Fruit fly (Drosophila melanogaster) whole organism, embryonic: Measurements from ENCODE around the gene CG32267.
A peak's percentile ranks its signal among the peaks of the same experiment; 100 is the strongest.

Experiments used
- Asciz ChIP-seq: fragments of 200-800 bp; sonication (Bioruptor generic); optimal IDR thresholded peaks from 2 replicates; lab custom pipeline; 2017; ENCODE audit warnings: missing biosample characterization, mild to moderate bottlenecking, missing genetic modification characterization, missing genetic modification reagents
- Awh ChIP-seq: fragments of 200-800 bp; sonication (Bioruptor generic); IDR thresholded peaks from 2 replicates; pipeline ENCODE4, ENCODE4 v1.3.6; 2022; ENCODE audit warnings: missing biosample characterization, missing genetic modification characterization
- C15 ChIP-seq: fragments of 200-800 bp; sonication (Bioruptor generic); IDR thresholded peaks from 3 replicates; pipeline ENCODE4 v1.3.6; 2022; ENCODE audit warnings: missing biosample characterization, missing genetic modification characterization
- CG10366 ChIP-seq: fragments of 200-800 bp; sonication (Bioruptor generic); IDR thresholded peaks from 2 replicates; pipeline ENCODE4 v1.3.6; 2022; ENCODE audit warnings: missing biosample characterization, missing genetic modification characterization
- CG10462 ChIP-seq: fragments of 200-800 bp; sonication (Bioruptor generic); optimal IDR thresholded peaks from 2 replicates; lab custom pipeline; 2016; ENCODE audit warnings: missing biosample characterization, missing genetic modification characterization
- CG10565 ChIP-seq: fragments of 200-800 bp; sonication (Bioruptor generic); optimal IDR thresholded peaks from 3 replicates; lab custom pipeline; 2016; ENCODE audit warnings: missing biosample characterization, mild to moderate bottlenecking, missing genetic modification characterization
- CG12104 ChIP-seq: fragments of 200-800 bp; sonication (Bioruptor generic); optimal IDR thresholded peaks from 3 replicates; lab custom pipeline; 2016; ENCODE audit warnings: missing biosample characterization, missing genetic modification characterization
- CG12219 ChIP-seq: fragments of 200-800 bp; sonication (Bioruptor generic); optimal IDR thresholded peaks from 3 replicates; lab custom pipeline; 2018; ENCODE audit warnings: missing biosample characterization, mild to moderate bottlenecking, missing genetic modification characterization
- CG12236 ChIP-seq: fragments of 200-800 bp; sonication (Bioruptor generic); optimal IDR thresholded peaks from 2 replicates; lab custom pipeline; 2016; ENCODE audit warnings: missing biosample characterization, missing genetic modification characterization
- CG12744 ChIP-seq: fragments of 200-800 bp; sonication (Bioruptor generic); optimal IDR thresholded peaks from 2 replicates; lab custom pipeline; 2016; ENCODE audit warnings: missing biosample characterization, missing genetic modification characterization
- CG14050 ChIP-seq: fragments of 200-800 bp; sonication (Bioruptor generic); IDR thresholded peaks from 3 replicates; pipeline ENCODE4 v1.3.6; 2022; ENCODE audit warnings: missing biosample characterization, missing genetic modification characterization
- CG16815 ChIP-seq: fragments of 200-800 bp; sonication (Bioruptor generic); optimal IDR thresholded peaks from 3 replicates; lab custom pipeline; 2017; ENCODE audit warnings: missing biosample characterization, mild to moderate bottlenecking, missing genetic modification characterization
- CG17829 ChIP-seq: fragments of 200-800 bp; optimal IDR thresholded peaks from 2 replicates; lab custom pipeline; 2019; ENCODE audit warnings: missing biosample characterization, mild to moderate bottlenecking, missing genetic modification characterization, moderate library complexity
- CG18011 ChIP-seq: fragments of 200-800 bp; sonication (Bioruptor generic); optimal IDR thresholded peaks from 2 replicates; lab custom pipeline; 2017; ENCODE audit warnings: missing biosample characterization, missing genetic modification characterization, mild to moderate bottlenecking, moderate library complexity, missing genotype
- CG2129 ChIP-seq: fragments of 200-800 bp; sonication (Bioruptor generic); IDR thresholded peaks from 2 replicates; pipeline ENCODE4 v1.3.6; 2022; ENCODE audit warnings: missing biosample characterization, missing genetic modification characterization; ENCODE audit not compliant: partially characterized antibody
- CG2712 ChIP-seq: fragments of 200-800 bp; optimal IDR thresholded peaks from 3 replicates; lab custom pipeline; 2019; ENCODE audit warnings: missing biosample characterization, mild to moderate bottlenecking, missing genetic modification characterization, moderate library complexity
- CG30431 ChIP-seq: fragments of 200-800 bp; sonication (Bioruptor generic); optimal IDR thresholded peaks from 2 replicates; lab custom pipeline; 2017; ENCODE audit warnings: missing biosample characterization, missing genetic modification characterization
- CG34376 ChIP-seq: fragments of 200-800 bp; sonication (Bioruptor generic); optimal IDR thresholded peaks from 2 replicates; lab custom pipeline; 2018; ENCODE audit warnings: missing biosample characterization, mild to moderate bottlenecking, missing genetic modification characterization
- CG4282 ChIP-seq: fragments of 200-800 bp; sonication (Bioruptor generic); optimal IDR thresholded peaks from 2 replicates; lab custom pipeline; 2016; ENCODE audit warnings: missing biosample characterization, missing genetic modification characterization
- CG4617 ChIP-seq: fragments of 200-800 bp; sonication (Bioruptor generic); optimal IDR thresholded peaks from 3 replicates; lab custom pipeline; 2016; ENCODE audit warnings: missing biosample characterization, missing genetic modification characterization, borderline replicate concordance
- CG6654 ChIP-seq: fragments of 200-800 bp; sonication (Bioruptor generic); optimal IDR thresholded peaks from 2 replicates; lab custom pipeline; 2017; ENCODE audit warnings: missing biosample characterization, mild to moderate bottlenecking, missing genetic modification characterization
- CG9437 ChIP-seq: fragments of 200-800 bp; sonication (Bioruptor generic); optimal IDR thresholded peaks from 2 replicates; lab custom pipeline; 2018; ENCODE audit warnings: missing biosample characterization, mild to moderate bottlenecking, missing genetic modification characterization
- CHES-1-like ChIP-seq: fragments of 200-800 bp; sonication (Bioruptor generic); optimal IDR thresholded peaks from 2 replicates; lab custom pipeline; 2016; ENCODE audit warnings: missing biosample characterization, missing genetic modification characterization
- CkIIα-i1 ChIP-seq: fragments of 200-800 bp; sonication (Bioruptor generic); IDR thresholded peaks from 2 replicates; pipeline ENCODE4 v1.3.6; 2022; ENCODE audit warnings: missing biosample characterization, missing genetic modification characterization
- E2f2 ChIP-seq: fragments of 200-800 bp; sonication (Bioruptor generic); IDR thresholded peaks from 2 replicates; pipeline ENCODE4 v1.3.6; 2022; ENCODE audit warnings: missing biosample characterization, missing genetic modification characterization
- Eip74EF ChIP-seq, 2 experiments: fragments of 200-800 bp in 1 of 2; fragments of >200 bp in 1 of 2; sonication (Bioruptor generic) in 1 of 2; optimal IDR thresholded peaks; 2 replicates each; lab custom pipeline; 2017 to 2019; ENCODE audit warnings: missing biosample characterization in 2 of 2, missing genetic modification characterization in 2 of 2, mild to moderate bottlenecking in 1 of 2, moderate library complexity in 1 of 2
- Elba2 ChIP-seq: fragments of 200-800 bp; sonication (Bioruptor generic); optimal IDR thresholded peaks from 3 replicates; lab custom pipeline; 2016; ENCODE audit warnings: missing biosample characterization, missing genetic modification characterization
- Hsf ChIP-seq: fragments of 200-800 bp; sonication (Bioruptor generic); optimal IDR thresholded peaks from 3 replicates; lab custom pipeline; 2016; ENCODE audit warnings: missing biosample characterization, missing genetic modification characterization
- Lpt ChIP-seq: fragments of >200 bp; optimal IDR thresholded peaks from 2 replicates; lab custom pipeline; 2018; ENCODE audit warnings: missing biosample characterization, missing genetic modification characterization
- Max ChIP-seq: fragments of 200-800 bp; sonication (Bioruptor generic); optimal IDR thresholded peaks from 2 replicates; lab custom pipeline; 2016; ENCODE audit warnings: missing biosample characterization, mild to moderate bottlenecking, missing genetic modification characterization
- Mes4 ChIP-seq: fragments of 200-800 bp; sonication (Bioruptor generic); optimal IDR thresholded peaks from 2 replicates; lab custom pipeline; 2016; ENCODE audit warnings: missing biosample characterization, missing genetic modification characterization
- NC2β ChIP-seq: fragments of 200-800 bp; sonication (Bioruptor generic); optimal IDR thresholded peaks from 2 replicates; lab custom pipeline; 2016; ENCODE audit warnings: missing biosample characterization, missing genetic modification characterization
- NK7.1 ChIP-seq: fragments of 200-800 bp; sonication (Bioruptor generic); optimal IDR thresholded peaks from 3 replicates; lab custom pipeline; 2016; ENCODE audit warnings: missing biosample characterization, missing genetic modification characterization
- Rfx ChIP-seq: fragments of 200-800 bp; sonication (Bioruptor generic); IDR thresholded peaks from 2 replicates; pipeline ENCODE4 v1.3.6; 2022; ENCODE audit warnings: missing biosample characterization, missing genetic modification characterization
- aop ChIP-seq: fragments of 200-800 bp; sonication (Bioruptor generic); IDR thresholded peaks from 2 replicates; pipeline ENCODE4 v1.3.6; 2022; ENCODE audit warnings: missing biosample characterization, missing genetic modification characterization
- ap ChIP-seq: fragments of 200-800 bp; sonication (Bioruptor generic); IDR thresholded peaks from 2 replicates; pipeline ENCODE4 v1.3.6; 2022; ENCODE audit warnings: missing biosample characterization, missing genetic modification characterization
- ci ChIP-seq: fragments of 200-800 bp; sonication (Bioruptor generic); IDR thresholded peaks from 3 replicates; pipeline ENCODE4 v1.3.6; 2022; ENCODE audit warnings: missing biosample characterization, missing genetic modification characterization
- emc ChIP-seq: fragments of 200-800 bp; sonication (Bioruptor generic); optimal IDR thresholded peaks from 2 replicates; lab custom pipeline; 2016; ENCODE audit warnings: missing biosample characterization, missing genetic modification characterization
- gcm ChIP-seq: fragments of 200-800 bp; sonication (Bioruptor generic); optimal IDR thresholded peaks from 2 replicates; lab custom pipeline; 2019; ENCODE audit warnings: missing biosample characterization, mild to moderate bottlenecking, missing genetic modification characterization, moderate library complexity
- grau ChIP-seq: fragments of 200-800 bp; optimal IDR thresholded peaks from 3 replicates; lab custom pipeline; 2019; ENCODE audit warnings: missing biosample characterization, mild to moderate bottlenecking, missing genetic modification characterization, moderate library complexity
- jigr1 ChIP-seq: fragments of 200-800 bp; sonication (Bioruptor generic); IDR thresholded peaks from 3 replicates; pipeline ENCODE4 v1.3.6; 2022; ENCODE audit warnings: missing biosample characterization, missing genetic modification characterization
- kay ChIP-seq: fragments of 200-800 bp; sonication (Bioruptor generic); optimal IDR thresholded peaks from 2 replicates; lab custom pipeline; 2016; ENCODE audit warnings: missing biosample characterization, missing genetic modification characterization
- oc ChIP-seq: fragments of 200-800 bp; sonication (Bioruptor generic); optimal IDR thresholded peaks from 2 replicates; lab custom pipeline; 2018; ENCODE audit warnings: missing biosample characterization, mild to moderate bottlenecking, missing genetic modification characterization, moderate library complexity
- peb ChIP-seq: fragments of 200-800 bp; sonication (Bioruptor generic); IDR thresholded peaks from 2 replicates; pipeline ENCODE4 v1.3.6; 2022; ENCODE audit warnings: missing biosample characterization, missing genetic modification characterization
- pnt ChIP-seq: fragments of 200-800 bp; sonication (Bioruptor generic); optimal IDR thresholded peaks from 3 replicates; lab custom pipeline; 2016; ENCODE audit warnings: missing biosample characterization, missing genetic modification characterization
- ro ChIP-seq: fragments of 200-800 bp; sonication (Bioruptor generic); IDR thresholded peaks from 2 replicates; pipeline ENCODE4 v1.3.6; 2022; ENCODE audit warnings: missing biosample characterization, missing genetic modification characterization
- sc ChIP-seq, 3 experiments: fragments of >200 bp in 2 of 3; fragments of 200-800 bp in 1 of 3; sonication (Bioruptor generic) in 1 of 3; optimal IDR thresholded peaks; 2 replicates in 2 of 3; 3 replicates in 1 of 3; lab custom pipeline; 2017; ENCODE audit warnings: mild to moderate bottlenecking in 1 of 3, missing biosample characterization in 1 of 3, missing genetic modification characterization in 1 of 3, missing genetic modification reagents in 1 of 3
- stwl ChIP-seq: fragments of 200-800 bp; sonication (Bioruptor generic); optimal IDR thresholded peaks from 3 replicates; lab custom pipeline; 2018; ENCODE audit warnings: missing biosample characterization, mild to moderate bottlenecking, missing genetic modification characterization, moderate library complexity
- twi ChIP-seq: fragments of 200-800 bp; optimal IDR thresholded peaks from 2 replicates; lab custom pipeline; 2019; ENCODE audit warnings: missing biosample characterization, mild to moderate bottlenecking, missing genetic modification characterization, moderate library complexity

Gene CG32267

dm6 chr3L:3432656-3433344, 39.1 kb downstream of the CG32267 start (continued):
- TF ChIP-seq stwl (tag; lab: Kevin White, UChicago) (no peak), CG10366 (GFP tag; lab: Robert Waterston, UW) (peak; percentile 88), emc (GFP tag; lab: Kevin White, UChicago) (no peak), NC2β (GFP tag; lab: Kevin White, UChicago) (peak; percentile 24), grau (tag; lab: Kevin White, UChicago) (peak; percentile 89), CG12236 (no peak), gcm (GFP tag; lab: Kevin White, UChicago) (peak; percentile 65), CG10462 (GFP tag; lab: Kevin White, UChicago) (no peak), twi (peak; percentile 60), CG2129 (no peak), aop (GFP tag; lab: Robert Waterston, UW) (peak; percentile 36; the same call in 1 of the 2 replicates), CG6654 (GFP tag; lab: Kevin White, UChicago) (peak; percentile 37), CG4617 (GFP tag; lab: Kevin White, UChicago) (peak; percentile 37), Awh (GFP tag; lab: Robert Waterston, UW) (peak; percentile 64; the same call in 1 of the 2 replicates), E2f2 (GFP tag; lab: Robert Waterston, UW) (peak; percentile 62; the same call in 1 of the 2 replicates), CkIIα-i1 (GFP tag; lab: Robert Waterston, UW) (0 out of 2 replicates have a peak, but pooled peaks have one; percentile 43), kay (GFP tag; lab: Kevin White, UChicago) (peak; percentile 58), CG4282 (GFP tag; lab: Kevin White, UChicago) (no peak), CG17829 (tag; lab: Kevin White, UChicago) (peak; percentile 69), Mes4 (peak; percentile 29), Elba2 (GFP tag; lab: Kevin White, UChicago) (no peak), Hsf (GFP tag; lab: Kevin White, UChicago) (peak; percentile 61), ap (GFP tag; lab: Robert Waterston, UW) (peak; percentile 80), CG12219 (GFP tag; lab: Kevin White, UChicago) (peak; percentile 82), Lpt (GFP tag; lab: Kevin White, UChicago) (no peak), C15 (GFP tag; lab: Robert Waterston, UW) (peak; percentile 76), CG18011 (GFP tag; lab: Kevin White, UChicago) (peak; percentile 47), pnt (GFP tag; lab: Kevin White, UChicago) (peak; percentile 29), jigr1 (GFP tag; lab: Robert Waterston, UW) (no peak), CG10565 (GFP tag; lab: Kevin White, UChicago) (no peak), CG12104 (GFP tag; lab: Kevin White, UChicago) (peak; percentile 77), CG34376 (GFP tag; lab: Kevin White, UChicago) (peak; percentile 46), CG9437 (GFP tag; lab: Kevin White, UChicago) (peak; percentile 66), ro (GFP tag; lab: Robert Waterston, UW) (peak; percentile 46; the same call in 1 of the 2 replicates), Eip74EF (GFP tag; optimal IDR thresholded peaks at IDR 0.05; lab: Kevin White, UChicago) (peak in 1 of 2 experiments; percentile 90), Asciz (peak; percentile 78), CG2712 (peak; percentile 79), CG12744 (GFP tag; lab: Kevin White, UChicago) (peak; percentile 27), sc (optimal IDR thresholded peaks at IDR 0.05; lab: Kevin White, UChicago) (no peak), sc (GFP tag; optimal IDR thresholded peaks at IDR 0.05; lab: Kevin White, UChicago) (peak; percentile 56), Max (peak; percentile 62), CHES-1-like (peak; percentile 33), CG16815 (GFP tag; lab: Kevin White, UChicago) (peak; percentile 57), NK7.1 (GFP tag; lab: Kevin White, UChicago) (no peak), Rfx (GFP tag; lab: Robert Waterston, UW) (peak; percentile 94), CG14050 (GFP tag; lab: Robert Waterston, UW) (peak; percentile 83), peb (peak; percentile 46; the same call in 1 of the 2 replicates), ci (GFP tag; lab: Robert Waterston, UW) (peak; percentile 88), oc (tag; lab: Kevin White, UChicago) (peak; percentile 81), CG30431 (GFP tag; lab: Kevin White, UChicago) (peak; percentile 73)
